Fruit fly (Drosophila melanogaster) whole organism, embryonic: Measurements from ENCODE around the gene CG42299.

Experiments
- Antp ChIP-seq: fragments of 200-800 bp; sonication (Bioruptor generic); optimal IDR thresholded peaks from 3 replicates; lab custom pipeline; 2016; ENCODE audit warnings: missing biosample characterization, missing genetic modification characterization
- BtbVII ChIP-seq: fragments of 200-800 bp; sonication (Bioruptor generic); optimal IDR thresholded peaks from 3 replicates; lab custom pipeline; 2017; ENCODE audit warnings: missing biosample characterization, mild to moderate bottlenecking, missing genetic modification characterization
- C15 ChIP-seq: fragments of 200-800 bp; sonication (Bioruptor generic); IDR thresholded peaks from 3 replicates; pipeline ENCODE4 v1.3.6; 2022; ENCODE audit warnings: missing biosample characterization, missing genetic modification characterization
- CG11456 ChIP-seq: fragments of 200-800 bp; sonication (Bioruptor generic); IDR thresholded peaks from 3 replicates; pipeline ENCODE4 v1.3.6; 2022; ENCODE audit warnings: missing biosample characterization, missing genetic modification characterization
- CG14667 ChIP-seq: fragments of 200-800 bp; sonication (Bioruptor generic); IDR thresholded peaks from 2 replicates; pipeline ENCODE4 v1.3.6; 2022; ENCODE audit warnings: missing biosample characterization, missing genetic modification characterization
- CG15011 ChIP-seq: fragments of 200-800 bp; sonication (Bioruptor generic); optimal IDR thresholded peaks from 3 replicates; lab custom pipeline; 2018; ENCODE audit warnings: missing biosample characterization, mild to moderate bottlenecking, missing genetic modification characterization
- CG1529 ChIP-seq: fragments of 200-800 bp; sonication (Bioruptor generic); optimal IDR thresholded peaks from 3 replicates; lab custom pipeline; 2018; ENCODE audit warnings: missing biosample characterization, missing genetic modification characterization
- CG16779 ChIP-seq: fragments of 200-800 bp; sonication (Bioruptor generic); IDR thresholded peaks from 2 replicates; pipeline ENCODE4 v1.3.6; 2022; ENCODE audit warnings: missing biosample characterization, missing genetic modification characterization
- CG16813 ChIP-seq: fragments of 200-800 bp; sonication (Bioruptor generic); IDR thresholded peaks from 3 replicates; pipeline ENCODE4 v1.3.6; 2022; ENCODE audit warnings: missing biosample characterization, missing genetic modification characterization; ENCODE audit not compliant: partially characterized antibody
- CG18599 ChIP-seq: fragments of 200-800 bp; sonication (Bioruptor generic); optimal IDR thresholded peaks from 3 replicates; lab custom pipeline; 2017; ENCODE audit warnings: missing biosample characterization, missing genetic modification characterization, mild to moderate bottlenecking, moderate library complexity, missing genetic modification reagents
- CG18764 ChIP-seq: fragments of 200-800 bp; sonication (Bioruptor generic); optimal IDR thresholded peaks from 3 replicates; lab custom pipeline; 2016; ENCODE audit warnings: missing biosample characterization, missing genetic modification characterization
- CG2120 ChIP-seq: fragments of 200-800 bp; sonication (Bioruptor generic); optimal IDR thresholded peaks from 3 replicates; lab custom pipeline; 2016; ENCODE audit warnings: missing biosample characterization, missing genetic modification characterization
- CG2199 ChIP-seq: fragments of 200-800 bp; sonication (Bioruptor generic); IDR thresholded peaks from 3 replicates; pipeline ENCODE4 v1.3.6; 2022; ENCODE audit warnings: missing biosample characterization, missing genetic modification characterization
- CG2712 ChIP-seq: fragments of 200-800 bp; optimal IDR thresholded peaks from 3 replicates; lab custom pipeline; 2019; ENCODE audit warnings: missing biosample characterization, mild to moderate bottlenecking, missing genetic modification characterization, moderate library complexity
- CG30403 ChIP-seq: fragments of 200-800 bp; sonication (Bioruptor generic); optimal IDR thresholded peaks from 3 replicates; lab custom pipeline; 2016; ENCODE audit warnings: missing biosample characterization, missing genetic modification characterization
- CG32767 ChIP-seq: fragments of 200-800 bp; sonication (Bioruptor generic); IDR thresholded peaks from 2 replicates; pipeline ENCODE4 v1.3.6; 2022; ENCODE audit warnings: missing biosample characterization, missing genetic modification characterization
- CG3281 ChIP-seq: fragments of 200-800 bp; sonication (Bioruptor generic); optimal IDR thresholded peaks from 3 replicates; lab custom pipeline; 2017; ENCODE audit warnings: missing biosample characterization, mild to moderate bottlenecking, missing genetic modification characterization
- CG42726 ChIP-seq: fragments of 200-800 bp; sonication (Bioruptor generic); IDR thresholded peaks from 2 replicates; pipeline ENCODE4 v1.3.6; 2022; ENCODE audit warnings: missing biosample characterization, missing genetic modification characterization; ENCODE audit not compliant: partially characterized antibody
- CG43689 ChIP-seq: fragments of 200-800 bp; sonication (Bioruptor generic); IDR thresholded peaks from 2 replicates; pipeline ENCODE4 v1.3.6; 2022; ENCODE audit warnings: missing biosample characterization, missing genetic modification characterization
- CG4730 ChIP-seq: fragments of 200-800 bp; sonication (Bioruptor generic); IDR thresholded peaks from 2 replicates; pipeline ENCODE4 v1.3.6; 2022; ENCODE audit warnings: missing biosample characterization, missing genetic modification characterization
- CG6272 ChIP-seq: fragments of 200-800 bp; sonication (Bioruptor generic); IDR thresholded peaks from 2 replicates; pipeline ENCODE4 v1.3.6; 2022; ENCODE audit warnings: missing biosample characterization, missing genetic modification characterization
- CG7372 ChIP-seq: fragments of 200-800 bp; sonication (Bioruptor generic); IDR thresholded peaks from 2 replicates; pipeline ENCODE4 v1.3.6; 2022; ENCODE audit warnings: missing biosample characterization, missing genetic modification characterization
- CTCF ChIP-seq: fragments of 200-800 bp; sonication (Bioruptor generic); optimal IDR thresholded peaks from 2 replicates; lab custom pipeline; 2017; ENCODE audit warnings: missing biosample characterization, mild to moderate bottlenecking, missing genetic modification characterization, moderate library complexity
- Deaf1 ChIP-seq: fragments of 200-800 bp; optimal IDR thresholded peaks from 3 replicates; lab custom pipeline; 2019; ENCODE audit warnings: missing biosample characterization, mild to moderate bottlenecking, missing genetic modification characterization, moderate library complexity
- Dek ChIP-seq: fragments of 200-800 bp; sonication (Bioruptor generic); optimal IDR thresholded peaks from 3 replicates; lab custom pipeline; 2019; ENCODE audit warnings: missing biosample characterization, mild to moderate bottlenecking, missing genetic modification characterization, moderate library complexity
- Dip2 ChIP-seq: fragments of 200-800 bp; sonication (Bioruptor generic); IDR thresholded peaks from 2 replicates; pipeline ENCODE4 v1.3.6; 2022; ENCODE audit warnings: missing biosample characterization, missing genetic modification characterization
- Drgx ChIP-seq: fragments of 200-800 bp; sonication (Bioruptor generic); IDR thresholded peaks from 2 replicates; pipeline ENCODE4 v1.3.6; 2022; ENCODE audit warnings: missing biosample characterization, missing genetic modification characterization
- Gug ChIP-seq: fragments of 200-800 bp; sonication (Bioruptor generic); IDR thresholded peaks from 4 replicates; pipeline ENCODE4 v1.3.6; 2022; ENCODE audit warnings: missing biosample characterization, missing genetic modification characterization
- HmgD ChIP-seq: fragments of 200-800 bp; sonication (Bioruptor generic); optimal IDR thresholded peaks from 3 replicates; lab custom pipeline; 2016; ENCODE audit warnings: missing biosample characterization, missing genetic modification characterization
- Hmx ChIP-seq: fragments of 200-800 bp; sonication (Bioruptor generic); optimal IDR thresholded peaks from 2 replicates; lab custom pipeline; 2016; ENCODE audit warnings: missing biosample characterization, missing genetic modification characterization
- Hr51 ChIP-seq, 2 experiments: fragments of 200-800 bp; sonication (Bioruptor generic); optimal IDR thresholded peaks; 2 replicates in 1 of 2; 3 replicates in 1 of 2; lab custom pipeline; 2016 to 2018; ENCODE audit warnings: missing biosample characterization in 2 of 2, missing genetic modification characterization in 2 of 2, mild to moderate bottlenecking in 1 of 2, moderate library complexity in 1 of 2
- MBD-R2 ChIP-seq: fragments of 200-800 bp; sonication (Bioruptor generic); IDR thresholded peaks from 2 replicates; pipeline ENCODE4 v1.3.6; 2022; ENCODE audit warnings: missing biosample characterization, missing genetic modification characterization
- Rx ChIP-seq: fragments of 200-800 bp; sonication (Bioruptor generic); IDR thresholded peaks from 2 replicates; pipeline ENCODE4 v1.3.6; 2022; ENCODE audit warnings: missing biosample characterization, missing genetic modification characterization
- btn ChIP-seq: fragments of 200-800 bp; sonication (Bioruptor generic); optimal IDR thresholded peaks from 2 replicates; lab custom pipeline; 2016; ENCODE audit warnings: missing biosample characterization, missing genetic modification characterization
- disco-r ChIP-seq: fragments of 200-800 bp; sonication (Bioruptor generic); optimal IDR thresholded peaks from 2 replicates; lab custom pipeline; 2016; ENCODE audit warnings: missing biosample characterization, missing genetic modification characterization
- dmrt11E ChIP-seq: fragments of 200-800 bp; sonication (Bioruptor generic); optimal IDR thresholded peaks from 3 replicates; lab custom pipeline; 2018; ENCODE audit warnings: missing biosample characterization, mild to moderate bottlenecking, missing genetic modification characterization, moderate library complexity
- emc ChIP-seq: fragments of 200-800 bp; sonication (Bioruptor generic); optimal IDR thresholded peaks from 2 replicates; lab custom pipeline; 2016; ENCODE audit warnings: missing biosample characterization, missing genetic modification characterization
- fu2 ChIP-seq: fragments of 200-800 bp; sonication (Bioruptor generic); optimal IDR thresholded peaks from 2 replicates; lab custom pipeline; 2016; ENCODE audit warnings: missing biosample characterization, missing genetic modification characterization
- kni ChIP-seq: fragments of 200-800 bp; sonication (Bioruptor generic); optimal IDR thresholded peaks from 3 replicates; lab custom pipeline; 2017; ENCODE audit warnings: mild to moderate bottlenecking, missing biosample characterization, missing genetic modification reagents, missing genetic modification characterization
- lab ChIP-seq: fragments of 200-800 bp; sonication (Bioruptor generic); optimal IDR thresholded peaks from 3 replicates; lab custom pipeline; 2017; ENCODE audit warnings: missing biosample characterization, missing genetic modification characterization, mild to moderate bottlenecking, moderate library complexity, missing genetic modification reagents
- maf-S ChIP-seq: fragments of 200-800 bp; sonication (Bioruptor generic); optimal IDR thresholded peaks from 2 replicates; lab custom pipeline; 2016; ENCODE audit warnings: missing biosample characterization, missing genetic modification characterization
- mam ChIP-seq: fragments of 200-800 bp; sonication (Bioruptor generic); optimal IDR thresholded peaks from 3 replicates; lab custom pipeline; 2016; ENCODE audit warnings: missing biosample characterization, missing genetic modification characterization
- nmo ChIP-seq: fragments of 200-800 bp; sonication (Bioruptor generic); optimal IDR thresholded peaks from 2 replicates; lab custom pipeline; 2018; ENCODE audit warnings: missing biosample characterization, mild to moderate bottlenecking, missing genetic modification characterization, moderate library complexity
- oc ChIP-seq: fragments of 200-800 bp; sonication (Bioruptor generic); optimal IDR thresholded peaks from 2 replicates; lab custom pipeline; 2018; ENCODE audit warnings: missing biosample characterization, mild to moderate bottlenecking, missing genetic modification characterization, moderate library complexity
- ranshi ChIP-seq: fragments of 200-800 bp; sonication (Bioruptor generic); IDR thresholded peaks from 2 replicates; pipeline ENCODE4 v1.3.6; 2022; ENCODE audit warnings: missing biosample characterization, missing genetic modification characterization
- rib ChIP-seq: fragments of 200-800 bp; sonication (Bioruptor generic); IDR thresholded peaks from 2 replicates; pipeline ENCODE4 v1.3.6; 2022; ENCODE audit warnings: missing biosample characterization, missing genetic modification characterization
- run ChIP-seq: fragments of 200-800 bp; sonication (Bioruptor generic); optimal IDR thresholded peaks from 3 replicates; lab custom pipeline; 2018; ENCODE audit warnings: missing biosample characterization, mild to moderate bottlenecking, missing genetic modification characterization
- sens-2 ChIP-seq: fragments of 200-800 bp; sonication (Bioruptor generic); IDR thresholded peaks from 2 replicates; pipeline ENCODE4 v1.3.6; 2022; ENCODE audit warnings: missing biosample characterization, missing genetic modification characterization
- sob ChIP-seq: fragments of 200-800 bp; sonication (Bioruptor generic); IDR thresholded peaks from 2 replicates; pipeline ENCODE4 v1.3.6; 2022; ENCODE audit warnings: missing biosample characterization, missing genetic modification characterization
- stc ChIP-seq: fragments of 200-800 bp; sonication (Bioruptor generic); IDR thresholded peaks from 2 replicates; pipeline ENCODE4 v1.3.6; 2022; ENCODE audit warnings: missing biosample characterization, missing genetic modification characterization
- tio ChIP-seq: fragments of 200-800 bp; sonication (Bioruptor generic); optimal IDR thresholded peaks from 2 replicates; lab custom pipeline; 2017; ENCODE audit warnings: missing biosample characterization, missing genetic modification characterization, inconsistent platforms
- tup ChIP-seq: fragments of 200-800 bp; sonication (Bioruptor generic); optimal IDR thresholded peaks from 2 replicates; lab custom pipeline; 2016; ENCODE audit warnings: missing biosample characterization, mild to moderate bottlenecking, missing genetic modification characterization, moderate library complexity

CG42299 gene

DNA sequence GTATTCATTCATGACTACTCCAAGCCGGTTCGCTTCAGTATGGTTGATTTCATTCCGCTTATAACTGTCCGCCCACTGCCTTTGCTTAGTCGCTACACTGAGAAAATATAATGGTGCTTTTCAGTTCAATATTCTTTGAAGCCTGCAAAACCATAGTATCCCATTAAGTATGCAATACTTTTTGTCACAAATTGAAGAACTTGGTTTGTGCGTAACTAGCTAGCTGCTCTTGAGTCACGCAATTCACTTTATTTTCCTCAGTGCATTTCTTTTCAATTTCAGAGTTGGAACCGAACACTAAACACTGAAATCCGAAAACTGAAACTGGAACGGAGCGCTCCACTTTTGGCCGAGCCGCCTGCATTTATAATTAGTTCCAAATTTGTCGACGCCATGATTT, 24.2 kb upstream of the CG42299 start:
- peak; percentile 49; the same call in 1 of the 2 replicates for TF ChIP-seq sob
- TF ChIP-seq CG2712 (tag; lab: Kevin White, UChicago), result peak; percentile 46
- TF ChIP-seq Rx (GFP tag; lab: Robert Waterston, UW), result peak; percentile 52; the same call in 1 of the 2 replicates
- no peak for TF ChIP-seq run
- TF ChIP-seq dmrt11E, result no peak
- TF ChIP-seq Hmx (GFP tag; lab: Kevin White, UChicago), result no peak
- TF ChIP-seq mam, result peak; percentile 53
- TF ChIP-seq CG16779 (GFP tag; lab: Robert Waterston, UW), result 0 out of 2 replicates have a peak, but pooled peaks have one; percentile 46
- TF ChIP-seq emc, result peak; percentile 17
- TF ChIP-seq C15 (GFP tag; lab: Robert Waterston, UW), result no peak
- no peak for TF ChIP-seq Dip2 (GFP tag; lab: Robert Waterston, UW)
- TF ChIP-seq CG14667 (GFP tag; lab: Robert Waterston, UW), result peak; percentile 51
- TF ChIP-seq CG18764 (GFP tag; lab: Kevin White, UChicago), result peak; percentile 6
- TF ChIP-seq CTCF (GFP tag; lab: Kevin White, UChicago), result peak; percentile 14
- TF ChIP-seq CG2120 (GFP tag; lab: Kevin White, UChicago), result peak; percentile 63
- TF ChIP-seq sens-2 (GFP tag; lab: Robert Waterston, UW), result 0 out of 2 replicates have a peak, but pooled peaks have one; percentile 26
- TF ChIP-seq ranshi (GFP tag; lab: Robert Waterston, UW), result peak; percentile 42; the same call in 1 of the 2 replicates
- no peak for TF ChIP-seq kni (GFP tag; lab: Kevin White, UChicago)
- peak; percentile 29 for TF ChIP-seq BtbVII (GFP tag; lab: Kevin White, UChicago)
- TF ChIP-seq btn (GFP tag; lab: Kevin White, UChicago), result peak; percentile 26
- TF ChIP-seq MBD-R2, result no peak
- peak in 1 of 2 experiments; percentile 72 for TF ChIP-seq Hr51 (GFP tag; optimal IDR thresholded peaks at IDR 0.05; lab: Kevin White, UChicago)
- peak; percentile 56; the same call in 3 of the 4 replicates for TF ChIP-seq Gug (GFP tag; lab: Robert Waterston, UW)
- peak; percentile 55 for TF ChIP-seq CG4730
- TF ChIP-seq fu2, result peak; percentile 31
- TF ChIP-seq Deaf1 (tag; lab: Kevin White, UChicago), result peak; percentile 15
- TF ChIP-seq CG42726 (GFP tag; lab: Robert Waterston, UW), result no peak
- no peak for TF ChIP-seq disco-r (GFP tag; lab: Kevin White, UChicago)
- peak; percentile 57 for TF ChIP-seq CG18599
- TF ChIP-seq maf-S (GFP tag; lab: Kevin White, UChicago), result peak; percentile 34
- no peak for TF ChIP-seq tup (GFP tag; lab: Kevin White, UChicago)
- TF ChIP-seq CG32767 (GFP tag; lab: Robert Waterston, UW), result peak; percentile 43
- TF ChIP-seq Drgx (GFP tag; lab: Robert Waterston, UW), result peak; percentile 65; the same call in 1 of the 2 replicates
- peak; percentile 47 for TF ChIP-seq CG30403
- peak; percentile 62 for TF ChIP-seq stc
- no peak for TF ChIP-seq CG16813 (GFP tag; lab: Robert Waterston, UW)
- peak; percentile 59 for TF ChIP-seq lab
- no peak for TF ChIP-seq CG2199
- peak; percentile 23 for TF ChIP-seq CG1529 (GFP tag; lab: Kevin White, UChicago)
- peak; percentile 8 for TF ChIP-seq CG3281
- TF ChIP-seq nmo (GFP tag; lab: Kevin White, UChicago), result peak; percentile 46
- peak; percentile 2 for TF ChIP-seq tio (GFP tag; lab: Kevin White, UChicago)
- TF ChIP-seq rib (GFP tag; lab: Robert Waterston, UW), result no peak
- TF ChIP-seq oc (tag; lab: Kevin White, UChicago), result peak; percentile 5
- peak; percentile 67; the same call in 1 of the 2 replicates for TF ChIP-seq CG7372 (GFP tag; lab: Robert Waterston, UW)
- TF ChIP-seq Antp (GFP tag; lab: Kevin White, UChicago), result peak; percentile 54
- TF ChIP-seq HmgD (GFP tag; lab: Kevin White, UChicago), result no peak
- TF ChIP-seq CG43689 (GFP tag; lab: Robert Waterston, UW), result no peak
- TF ChIP-seq Dek, result peak; percentile 52
- TF ChIP-seq CG15011, result no peak
- TF ChIP-seq CG6272 (GFP tag; lab: Robert Waterston, UW), result 0 out of 2 replicates have a peak, but pooled peaks have one; percentile 47
- peak; percentile 77; the same call in 2 of the 3 replicates for TF ChIP-seq CG11456 (GFP tag; lab: Robert Waterston, UW)
